Worm (Caenorhabditis elegans) whole organism, L4/young adult: ENCODE measurements around the gene cpt-4.

Source experiments
- W03F9.2 ChIP-seq: fragments of 150-350 bp; optimal IDR thresholded peaks from 2 replicates; lab custom pipeline; 2014; ENCODE audit warnings: missing biosample characterization, missing genetic modification characterization
- dao-5 ChIP-seq: sonication (generic microtip); optimal IDR thresholded peaks from 2 replicates; lab custom pipeline; 2016; ENCODE audit warnings: missing genotype, missing genetic modification characterization, moderate library complexity, missing compliant biosample characterization

DNA sequence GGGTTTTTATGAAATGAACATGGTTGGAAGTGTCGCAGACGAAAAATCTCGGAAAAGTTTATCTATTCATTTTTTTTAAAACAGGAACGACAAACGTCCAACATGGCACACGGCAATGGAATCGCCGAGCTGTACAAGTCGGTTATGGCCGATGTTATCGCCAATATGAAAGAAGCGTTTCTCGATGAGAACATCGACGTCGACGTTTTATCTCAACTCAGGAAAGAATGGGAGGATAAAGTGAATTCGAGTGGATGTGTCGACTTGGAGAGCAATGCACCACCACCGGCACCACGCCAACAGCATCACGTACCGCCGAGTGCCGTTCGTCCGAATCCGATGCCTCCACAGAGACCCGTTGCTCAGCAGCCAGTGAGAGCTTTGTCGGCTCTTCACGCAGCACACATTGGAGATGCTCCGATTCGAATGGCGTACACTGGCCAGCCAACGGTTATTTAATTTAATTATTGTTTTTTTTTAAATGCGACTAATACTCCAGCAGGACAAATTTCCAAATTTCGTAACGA lies 22.6 kb upstream of the cpt-4 start:
- TF ChIP-seq W03F9.2 (tag; lab: Kevin White, UChicago) = no peak
- no peak for TF ChIP-seq dao-5 (tag; lab: Kevin White, UChicago)
